Fruit fly (Drosophila melanogaster): ENCODE results near the gene CG31715.

- no peak for TF ChIP-seq usp (GFP tag; optimal IDR thresholded peaks at IDR 0.05)
- no peak for TF ChIP-seq Dll (optimal IDR thresholded peaks at IDR 0.05)
- no peak for TF ChIP-seq pan (optimal IDR thresholded peaks at IDR 0.05)
These were observed 2.7 kb downstream of the CG31715 start, which contains the start of gene Frmd5 for dm6 chr2L:10344029-10344606.

Data from whole organism.